Fruit fly (Drosophila melanogaster) whole organism, adult: Measurements from ENCODE around the gene CG7806.

Experiments
- CG11617 ChIP-seq: fragments of 200-800 bp; sonication (Bioruptor generic); optimal IDR thresholded peaks from 2 replicates; lab custom pipeline; 2017; ENCODE audit warnings: mild to moderate bottlenecking, missing biosample characterization, missing genetic modification reagents, missing genetic modification characterization
- CG12768 ChIP-seq: fragments of 200-800 bp; sonication (Bioruptor generic); optimal IDR thresholded peaks from 2 replicates; lab custom pipeline; 2017; ENCODE audit warnings: missing biosample characterization, missing genetic modification characterization, mild to moderate bottlenecking, moderate library complexity, missing genetic modification reagents
- CG14711 ChIP-seq: fragments of 200-800 bp; sonication (Bioruptor generic); optimal IDR thresholded peaks from 2 replicates; lab custom pipeline; 2018; ENCODE audit warnings: missing biosample characterization, mild to moderate bottlenecking, missing genetic modification characterization, moderate library complexity
- CG1620 ChIP-seq: fragments of 200-800 bp; sonication (Bioruptor generic); optimal IDR thresholded peaks from 2 replicates; lab custom pipeline; 2016; ENCODE audit warnings: missing biosample characterization, missing genetic modification characterization
- CG33017 ChIP-seq: fragments of 200-800 bp; sonication (Bioruptor generic); optimal IDR thresholded peaks from 2 replicates; lab custom pipeline; 2018; ENCODE audit warnings: missing biosample characterization, mild to moderate bottlenecking, missing genetic modification characterization, moderate library complexity
- CG7045 ChIP-seq: fragments of 200-800 bp; sonication (Bioruptor generic); optimal IDR thresholded peaks from 2 replicates; lab custom pipeline; 2017; ENCODE audit warnings: missing biosample characterization, mild to moderate bottlenecking, missing genetic modification characterization
- CG7101 ChIP-seq: fragments of 200-800 bp; sonication (Bioruptor generic); optimal IDR thresholded peaks from 2 replicates; lab custom pipeline; 2018; ENCODE audit warnings: missing biosample characterization, mild to moderate bottlenecking, missing genetic modification characterization, moderate library complexity
- Clk ChIP-seq: fragments of 200-800 bp; sonication (Bioruptor generic); optimal IDR thresholded peaks from 2 replicates; lab custom pipeline; 2017; ENCODE audit warnings: missing biosample characterization, missing genetic modification characterization
- Crg-1 ChIP-seq: fragments of 200-800 bp; sonication (Bioruptor generic); optimal IDR thresholded peaks from 2 replicates; lab custom pipeline; 2016; ENCODE audit warnings: missing biosample characterization, missing genetic modification characterization
- Hr96 ChIP-seq: fragments of 200-800 bp; sonication (Bioruptor generic); optimal IDR thresholded peaks from 2 replicates; lab custom pipeline; 2016; ENCODE audit warnings: missing biosample characterization, missing genetic modification characterization
- Mnt ChIP-seq: fragments of 200-800 bp; sonication (Bioruptor generic); optimal IDR thresholded peaks from 2 replicates; lab custom pipeline; 2016; ENCODE audit warnings: missing biosample characterization, mild to moderate bottlenecking, missing genetic modification characterization
- bab1 ChIP-seq: fragments of 200-800 bp; sonication (Bioruptor generic); optimal IDR thresholded peaks from 3 replicates; lab custom pipeline; 2019; ENCODE audit warnings: missing biosample characterization, mild to moderate bottlenecking, missing genetic modification characterization, moderate library complexity
- cic ChIP-seq: fragments of 200-800 bp; sonication (Bioruptor generic); optimal IDR thresholded peaks from 2 replicates; lab custom pipeline; 2017; ENCODE audit warnings: missing biosample characterization, mild to moderate bottlenecking, missing genetic modification characterization, moderate library complexity
- cnc ChIP-seq, 2 experiments: fragments of >200 bp; optimal IDR thresholded peaks; 2 replicates each; lab custom pipeline; 2017
- kay ChIP-seq: fragments of 200-800 bp; sonication (Bioruptor generic); peaks from one replicate; lab custom pipeline; 2016; ENCODE audit warnings: missing biosample characterization, missing genetic modification characterization, borderline replicate concordance
- ovo ChIP-seq: fragments of 200-800 bp; sonication (Bioruptor generic); optimal IDR thresholded peaks from 2 replicates; lab custom pipeline; 2016; ENCODE audit warnings: missing biosample characterization, missing genetic modification characterization
- pad ChIP-seq: fragments of 200-800 bp; sonication (Bioruptor generic); optimal IDR thresholded peaks from 3 replicates; lab custom pipeline; 2017; ENCODE audit warnings: missing biosample characterization, missing genetic modification characterization, mild to moderate bottlenecking, moderate library complexity, missing genetic modification reagents
- tj ChIP-seq: fragments of 200-800 bp; sonication (Bioruptor generic); optimal IDR thresholded peaks from 3 replicates; lab custom pipeline; 2017; ENCODE audit warnings: missing biosample characterization, mild to moderate bottlenecking, missing genetic modification characterization, moderate library complexity
- toe ChIP-seq: fragments of 200-800 bp; sonication (Bioruptor generic); optimal IDR thresholded peaks from 2 replicates; lab custom pipeline; 2016; ENCODE audit warnings: missing biosample characterization, missing genetic modification characterization

The CG7806 gene

dm6 chr2L:8365701-8366643, 54.8 kb downstream of the CG7806 start, which contains the start of gene Pp2A-29B:
TSS of gene Pp2A-29B (plus strand) at chr2L:8366038.
- TF ChIP-seq CG33017 (tag; lab: Kevin White, UChicago) (peak; percentile 25), tj (GFP tag; lab: Kevin White, UChicago) (peak; percentile 34), cic (GFP tag; lab: Kevin White, UChicago) (peak; percentile 70), Crg-1 (GFP tag; lab: Kevin White, UChicago) (peak; percentile 72), Hr96 (GFP tag; lab: Kevin White, UChicago) (peak; percentile 45), pad (GFP tag; lab: Kevin White, UChicago) (peak; percentile 27), Clk (no peak), toe (GFP tag; lab: Kevin White, UChicago) (peak; percentile 86), kay (GFP tag; lab: Kevin White, UChicago) (peak; percentile 66), CG7101 (tag; lab: Kevin White, UChicago) (peak; percentile 45), Mnt (peak; percentile 45), CG7045 (no peak), CG1620 (GFP tag; lab: Kevin White, UChicago) (peak; percentile 60), CG14711 (tag; lab: Kevin White, UChicago) (peak; percentile 10), CG11617 (GFP tag; lab: Kevin White, UChicago) (peak; percentile 37), CG12768 (GFP tag; lab: Kevin White, UChicago) (no peak), ovo (peak; percentile 58), bab1 (no peak), cnc (optimal IDR thresholded peaks at IDR 0.05; lab: Kevin White, UChicago) (no peak)
